Worm (Caenorhabditis elegans) whole organism, L1 larva: ENCODE measurements around the gene T21E8.7.

ENCODE experiments used
- blmp-1 ChIP-seq: fragments of 150-350 bp; optimal IDR thresholded peaks from 2 replicates; lab custom pipeline; 2014; ENCODE audit warnings: missing biosample characterization, missing genetic modification characterization
- ceh-82 ChIP-seq, 3 experiments: fragments of 150-350 bp in 1 of 3; sonication (generic microtip) in 2 of 3; optimal IDR thresholded peaks; 2 replicates each; lab custom pipeline; 2014 to 2017; ENCODE audit warnings: missing biosample characterization in 3 of 3, missing genetic modification characterization in 3 of 3
- ces-1 ChIP-seq: fragments of 150-350 bp; optimal IDR thresholded peaks from 2 replicates; lab custom pipeline; 2014; ENCODE audit warnings: missing biosample characterization, missing genetic modification reagents, missing genetic modification characterization
- efl-1 ChIP-seq, 4 experiments: fragments of 150-350 bp; optimal IDR thresholded peaks in 3 of 4; peaks in 1 of 4; 1 replicate in 1 of 4; 2 replicates in 3 of 4; lab custom pipeline; 2014; ENCODE audit warnings: missing biosample characterization in 2 of 4, missing genetic modification characterization in 2 of 4, missing genetic modification reagents in 2 of 4
- egl-13 ChIP-seq: sonication (generic microtip); optimal IDR thresholded peaks from 2 replicates; lab custom pipeline; 2016; ENCODE audit warnings: missing genotype, missing genetic modification reagents, missing genetic modification characterization, missing compliant biosample characterization
- egl-27 ChIP-seq, 2 experiments: fragments of 150-350 bp in 1 of 2; sonication (generic microtip); optimal IDR thresholded peaks; 3 replicates each; lab custom pipeline; 2017 to 2018; ENCODE audit warnings: missing biosample characterization in 2 of 2, missing genetic modification characterization in 2 of 2, missing genetic modification reagents in 2 of 2
- elt-2 ChIP-seq: sonication (generic microtip); optimal IDR thresholded peaks from 2 replicates; lab custom pipeline; 2016; ENCODE audit warnings: missing genetic modification characterization, mild to moderate bottlenecking, inconsistent platforms, missing compliant biosample characterization, missing genetic modification reagents
- elt-3 ChIP-seq, 6 experiments: fragments of 150-350 bp in 1 of 6; sonication (generic microtip); optimal IDR thresholded peaks; 2 replicates each; lab custom pipeline; 2017 to 2018; ENCODE audit warnings: missing biosample characterization in 6 of 6, missing genetic modification characterization in 6 of 6, inconsistent platforms in 1 of 6
- fkh-4 ChIP-seq: sonication (generic microtip); optimal IDR thresholded peaks from 2 replicates; lab custom pipeline; 2016; ENCODE audit warnings: missing compliant biosample characterization, missing genetic modification characterization, borderline replicate concordance
- fos-1 ChIP-seq: fragments of 150-350 bp; optimal IDR thresholded peaks from 2 replicates; lab custom pipeline; 2014; ENCODE audit warnings: missing biosample characterization, missing genetic modification characterization
- grh-1 ChIP-seq: fragments of 200-800 bp; sonication (Bioruptor generic); IDR thresholded peaks from 2 replicates; pipeline ENCODE4 v1.3.6; 2022; ENCODE audit warnings: missing genetic modification reagents, missing genetic modification characterization, missing compliant biosample characterization
- hpl-2 ChIP-seq: fragments of 150-350 bp; optimal IDR thresholded peaks from 2 replicates; lab custom pipeline; 2014; ENCODE audit warnings: missing biosample characterization, missing genetic modification reagents, missing genetic modification characterization
- jun-1 ChIP-seq: fragments of 150-350 bp; optimal IDR thresholded peaks from 2 replicates; lab custom pipeline; 2014; ENCODE audit warnings: missing biosample characterization, missing genetic modification reagents, missing genetic modification characterization
- lin-14 ChIP-seq: fragments of 200-800 bp; sonication (Bioruptor generic); optimal IDR thresholded peaks from 2 replicates; lab custom pipeline; 2018; ENCODE audit warnings: mild to moderate bottlenecking, missing genetic modification characterization, moderate library complexity, missing compliant biosample characterization
- lin-35 ChIP-seq, 2 experiments: fragments of 150-350 bp; optimal IDR thresholded peaks; 2 replicates each; lab custom pipeline; 2014; ENCODE audit warnings: missing biosample characterization in 2 of 2, missing genetic modification characterization in 2 of 2, missing genetic modification reagents in 2 of 2
- lir-3 ChIP-seq: sonication (generic microtip); optimal IDR thresholded peaks from 2 replicates; lab custom pipeline; 2016; ENCODE audit warnings: mild to moderate bottlenecking, missing genetic modification characterization, moderate library complexity, missing compliant biosample characterization; ENCODE audit not compliant: poor library complexity
- mdl-1 ChIP-seq, 2 experiments: fragments of 150-350 bp; optimal IDR thresholded peaks; 2 replicates each; lab custom pipeline; 2014 to 2017; ENCODE audit warnings: missing biosample characterization in 2 of 2, missing genetic modification characterization in 2 of 2, inconsistent platforms in 1 of 2
- mef-2 ChIP-seq: fragments of 150-350 bp; optimal IDR thresholded peaks from 2 replicates; lab custom pipeline; 2014; ENCODE audit warnings: missing biosample characterization, missing genetic modification characterization
- mep-1 ChIP-seq: fragments of 150-350 bp; optimal IDR thresholded peaks from 2 replicates; lab custom pipeline; 2014; ENCODE audit warnings: missing biosample characterization, missing genetic modification characterization
- nhr-11 ChIP-seq: fragments of 150-350 bp; optimal IDR thresholded peaks from 2 replicates; lab custom pipeline; 2014; ENCODE audit warnings: missing biosample characterization, missing genetic modification characterization
- nhr-19 ChIP-seq: fragments of 200-800 bp; sonication (Bioruptor generic); conservative IDR thresholded peaks from 2 replicates; pipeline ENCODE4 v1.3.6; 2022; ENCODE audit warnings: missing genetic modification characterization, missing compliant biosample characterization
- nhr-20 ChIP-seq: sonication (generic microtip); optimal IDR thresholded peaks from 2 replicates; lab custom pipeline; 2016; ENCODE audit warnings: mild to moderate bottlenecking, missing genetic modification characterization, missing compliant biosample characterization
- nhr-237 ChIP-seq: fragments of 150-350 bp; optimal IDR thresholded peaks from 2 replicates; lab custom pipeline; 2014; ENCODE audit warnings: missing biosample characterization, missing genetic modification characterization
- nhr-71 ChIP-seq: sonication (generic microtip); optimal IDR thresholded peaks from 2 replicates; lab custom pipeline; 2016; ENCODE audit warnings: mild to moderate bottlenecking, missing genetic modification characterization, moderate library complexity, missing compliant biosample characterization
- nhr-76 ChIP-seq: sonication (generic microtip); optimal IDR thresholded peaks from 2 replicates; lab custom pipeline; 2017; ENCODE audit warnings: missing biosample characterization, missing genetic modification characterization
- nhr-84 ChIP-seq: sonication (generic microtip); optimal IDR thresholded peaks from 2 replicates; lab custom pipeline; 2017; ENCODE audit warnings: missing biosample characterization, missing genetic modification characterization
- nhr-85 ChIP-seq: sonication (generic microtip); peaks from one replicate; lab custom pipeline; 2016; ENCODE audit warnings: missing genetic modification characterization, inconsistent platforms, missing compliant biosample characterization
- nhr-90 ChIP-seq: sonication (generic microtip); optimal IDR thresholded peaks from 2 replicates; lab custom pipeline; 2016; ENCODE audit warnings: mild to moderate bottlenecking, missing genetic modification characterization, missing compliant biosample characterization; ENCODE audit not compliant: poor library complexity
- pag-3 ChIP-seq: sonication (generic microtip); optimal IDR thresholded peaks from 2 replicates; lab custom pipeline; 2017; ENCODE audit warnings: missing genetic modification characterization, mild to moderate bottlenecking, missing compliant biosample characterization, antibody characterized with exemption, borderline replicate concordance; ENCODE audit not compliant: insufficient read depth
- rnt-1 ChIP-seq: sonication (generic microtip); optimal IDR thresholded peaks from 2 replicates; lab custom pipeline; 2016; ENCODE audit warnings: mild to moderate bottlenecking, missing genetic modification characterization, moderate library complexity, missing compliant biosample characterization
- skn-1 ChIP-seq: fragments of 150-350 bp; optimal IDR thresholded peaks from 2 replicates; lab custom pipeline; 2014; ENCODE audit warnings: missing biosample characterization, missing genetic modification characterization
- snpc-4 ChIP-seq: fragments of 150-350 bp; optimal IDR thresholded peaks from 2 replicates; lab custom pipeline; 2014; ENCODE audit warnings: missing biosample characterization, missing genetic modification characterization
- snu-23 ChIP-seq: sonication (generic microtip); optimal IDR thresholded peaks from 2 replicates; lab custom pipeline; 2016; ENCODE audit warnings: missing genetic modification characterization, missing compliant biosample characterization
- tbx-2 ChIP-seq: sonication (generic microtip); optimal IDR thresholded peaks from 2 replicates; lab custom pipeline; 2016; ENCODE audit warnings: missing genetic modification characterization, missing compliant biosample characterization
- unc-30 ChIP-seq: sonication (generic microtip); optimal IDR thresholded peaks from 2 replicates; lab custom pipeline; 2017; ENCODE audit warnings: missing biosample characterization, missing genetic modification characterization
- unc-98 ChIP-seq: fragments of 200-800 bp; sonication (Bioruptor generic); IDR thresholded peaks from 2 replicates; pipeline ENCODE4 v1.3.6; 2022; ENCODE audit warnings: missing genetic modification characterization, missing compliant biosample characterization
- vab-15 ChIP-seq: sonication (generic microtip); optimal IDR thresholded peaks from 2 replicates; lab custom pipeline; 2017; ENCODE audit warnings: missing genotype, mild to moderate bottlenecking, missing genetic modification characterization, missing compliant biosample characterization
- zip-4 ChIP-seq: fragments of 200-800 bp; sonication (Bioruptor generic); optimal IDR thresholded peaks from 2 replicates; lab custom pipeline; 2018; ENCODE audit warnings: mild to moderate bottlenecking, missing genetic modification characterization, moderate library complexity, missing compliant biosample characterization

T21E8.7 gene

ce11 chrX:10901766-10902165 lies 18.5 kb downstream of the T21E8.7 start:
- TF ChIP-seq grh-1 (GFP tag; lab: Robert Waterston, UW): peak; percentile 10; the same call in 1 of the 2 replicates
- peak; percentile 88 for TF ChIP-seq elt-2
- peak in 1 of 2 experiments; percentile 56 for TF ChIP-seq mdl-1 (tag; optimal IDR thresholded peaks at IDR 0.05; lab: Kevin White, UChicago)
- peak; percentile 57 for TF ChIP-seq nhr-20 (tag; lab: Kevin White, UChicago)
- peak in 1 of 2 experiments; percentile 37 for TF ChIP-seq lin-35 (GFP tag; optimal IDR thresholded peaks at IDR 0.05; lab: Kevin White, UChicago)
- peak in 1 of 6 experiments; percentile 20 for TF ChIP-seq elt-3 (tag; optimal IDR thresholded peaks at IDR 0.05; lab: Kevin White, UChicago)
- peak; percentile 37 for TF ChIP-seq nhr-71
- peak; percentile 37 for TF ChIP-seq nhr-90
- TF ChIP-seq jun-1 (tag; lab: Kevin White, UChicago): no peak
- TF ChIP-seq fos-1 (tag; lab: Kevin White, UChicago): no peak
- peak; percentile 41 for TF ChIP-seq lin-14
- TF ChIP-seq skn-1 (tag; lab: Kevin White, UChicago): no peak
- TF ChIP-seq snu-23 (GFP tag; lab: Kevin White, UChicago): peak; percentile 7
- TF ChIP-seq nhr-85 (tag; lab: Kevin White, UChicago): peak; percentile 78

ce11 chrX:10902723-10903322 lies 19.5 kb downstream of the T21E8.7 start, which contains the start of gene acbp-3:
TSS of gene acbp-3 (plus strand) at chrX:10903272.
- TF ChIP-seq blmp-1 (tag; lab: Kevin White, UChicago) (peak; percentile 77), hpl-2 (no peak)

DNA sequence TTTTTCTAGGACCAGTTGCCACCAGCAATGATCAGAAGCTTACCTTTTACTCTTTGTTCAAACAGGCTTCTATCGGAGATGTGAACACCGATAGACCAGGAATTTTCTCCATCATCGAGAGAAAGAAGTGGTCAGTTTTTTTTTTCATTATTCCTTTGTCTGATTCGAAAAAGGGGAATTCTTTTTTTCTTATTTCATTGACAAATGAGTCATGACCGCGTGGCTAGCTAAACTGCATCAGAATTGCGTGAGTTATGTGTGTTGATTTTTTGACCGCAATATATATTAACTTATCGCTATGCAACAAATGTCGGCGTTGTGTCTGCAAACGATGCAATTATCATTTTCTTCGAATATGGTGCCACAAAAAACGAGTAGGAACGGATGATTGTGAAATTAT lies 20.1 kb downstream of the T21E8.7 start:
- TF ChIP-seq nhr-85 (tag; lab: Kevin White, UChicago): no peak
- peak; percentile 32 for TF ChIP-seq nhr-71
- peak; percentile 26 for TF ChIP-seq nhr-20 (tag; lab: Kevin White, UChicago)

DNA sequence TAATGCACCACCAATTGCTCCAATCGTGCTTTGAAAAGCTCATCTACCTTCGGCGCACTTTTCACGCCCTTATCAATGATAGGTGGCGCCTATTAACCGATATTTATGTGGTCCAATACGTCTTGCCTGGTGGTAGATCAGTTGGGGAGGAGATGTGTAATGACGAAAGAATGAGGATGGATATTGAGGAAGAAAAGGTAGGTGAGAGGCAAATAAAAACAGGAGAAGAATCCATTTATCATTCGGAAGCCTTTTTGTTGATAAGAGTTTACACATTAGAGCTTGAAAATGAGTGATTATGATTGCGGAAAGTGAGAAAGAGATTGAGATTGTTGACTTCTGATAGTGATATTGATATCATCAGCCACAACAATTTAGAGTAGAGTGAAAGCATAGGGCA lies 24.1 kb downstream of the T21E8.7 start:
- TF ChIP-seq mdl-1 (tag; optimal IDR thresholded peaks at IDR 0.05; lab: Kevin White, UChicago) (no peak), lir-3 (no peak), rnt-1 (tag; lab: Kevin White, UChicago) (peak; percentile 64), egl-27 (tag; optimal IDR thresholded peaks at IDR 0.05; lab: Kevin White, UChicago) (no peak), zip-4 (GFP tag; lab: Kevin White, UChicago) (no peak), mef-2 (no peak), egl-13 (tag; lab: Kevin White, UChicago) (no peak), lin-14 (peak; percentile 32), nhr-84 (tag; lab: Kevin White, UChicago) (no peak), unc-30 (tag; lab: Kevin White, UChicago) (no peak), fkh-4 (tag; lab: Kevin White, UChicago) (no peak), snpc-4 (tag; lab: Kevin White, UChicago) (no peak), nhr-11 (tag; lab: Kevin White, UChicago) (no peak), tbx-2 (tag; lab: Kevin White, UChicago) (no peak), vab-15 (no peak), snu-23 (GFP tag; lab: Kevin White, UChicago) (no peak), ceh-82 (tag; optimal IDR thresholded peaks at IDR 0.05; lab: Kevin White, UChicago) (no peak), unc-98 (GFP tag; lab: Robert Waterston, UW) (no peak), jun-1 (tag; lab: Kevin White, UChicago) (no peak), skn-1 (tag; lab: Kevin White, UChicago) (no peak), nhr-237 (no peak), pag-3 (tag; lab: Kevin White, UChicago) (no peak), nhr-19 (GFP tag; lab: Robert Waterston, UW) (0 out of 2 replicates have a peak, but pooled peaks have one; percentile 7), mep-1 (tag; lab: Kevin White, UChicago) (no peak), efl-1 (optimal IDR thresholded peaks at IDR 0.05; lab: Kevin White, UChicago) (no peak), efl-1 (GFP tag; optimal IDR thresholded peaks at IDR 0.05 in 1 of 2; lab: Kevin White, UChicago) (no peak), ces-1 (GFP tag; lab: Kevin White, UChicago) (no peak), nhr-71 (peak; percentile 29), nhr-90 (no peak), nhr-76 (no peak)
